Fruit fly (Drosophila melanogaster) whole organism, embryonic: ENCODE measurements around the gene CG10801.

Source experiments
- Atf3 ChIP-seq: fragments of 200-800 bp; sonication (Bioruptor generic); optimal IDR thresholded peaks from 3 replicates; lab custom pipeline; 2016; ENCODE audit warnings: missing biosample characterization, missing genetic modification characterization
- B-H1 ChIP-seq: fragments of 200-800 bp; sonication (Bioruptor generic); IDR thresholded peaks from 3 replicates; pipeline ENCODE4 v1.3.6; 2022; ENCODE audit warnings: missing biosample characterization, missing genetic modification characterization
- BEAF-32 ChIP-seq: fragments of 200-800 bp; sonication (Bioruptor generic); optimal IDR thresholded peaks from 3 replicates; lab custom pipeline; 2017; ENCODE audit warnings: missing biosample characterization, missing genetic modification characterization, mild to moderate bottlenecking, moderate library complexity, missing genetic modification reagents
- CG10267 ChIP-seq: fragments of 200-800 bp; sonication (Bioruptor generic); optimal IDR thresholded peaks from 2 replicates; lab custom pipeline; 2018; ENCODE audit warnings: missing biosample characterization, mild to moderate bottlenecking, missing genetic modification characterization, moderate library complexity
- CG10654 ChIP-seq: fragments of 200-800 bp; sonication (Bioruptor generic); optimal IDR thresholded peaks from 2 replicates; lab custom pipeline; 2016; ENCODE audit warnings: missing biosample characterization, missing genetic modification characterization
- CG11093 ChIP-seq: fragments of 200-800 bp; sonication (Bioruptor generic); IDR thresholded peaks from 3 replicates; pipeline ENCODE4 v1.3.6; 2022; ENCODE audit warnings: missing biosample characterization, missing genetic modification characterization
- CG13123 ChIP-seq: fragments of 200-800 bp; sonication (Bioruptor generic); optimal IDR thresholded peaks from 2 replicates; lab custom pipeline; 2016; ENCODE audit warnings: missing biosample characterization, missing genetic modification characterization
- CG14710 ChIP-seq: fragments of 200-800 bp; sonication (Bioruptor generic); optimal IDR thresholded peaks from 3 replicates; lab custom pipeline; 2019; ENCODE audit warnings: missing biosample characterization, mild to moderate bottlenecking, missing genetic modification characterization, moderate library complexity
- CG2116 ChIP-seq: fragments of 200-800 bp; sonication (Bioruptor generic); optimal IDR thresholded peaks from 3 replicates; lab custom pipeline; 2018; ENCODE audit warnings: missing biosample characterization, mild to moderate bottlenecking, missing genetic modification characterization
- CG32767 ChIP-seq: fragments of 200-800 bp; sonication (Bioruptor generic); IDR thresholded peaks from 2 replicates; pipeline ENCODE4 v1.3.6; 2022; ENCODE audit warnings: missing biosample characterization, missing genetic modification characterization
- CG42726 ChIP-seq: fragments of 200-800 bp; sonication (Bioruptor generic); IDR thresholded peaks from 2 replicates; pipeline ENCODE4 v1.3.6; 2022; ENCODE audit warnings: missing biosample characterization, missing genetic modification characterization; ENCODE audit not compliant: partially characterized antibody
- CG5245 ChIP-seq: fragments of 200-800 bp; sonication (Bioruptor generic); optimal IDR thresholded peaks from 3 replicates; lab custom pipeline; 2016; ENCODE audit warnings: missing biosample characterization, missing genetic modification characterization
- CG6175 ChIP-seq: fragments of 200-800 bp; sonication (Bioruptor generic); IDR thresholded peaks from 3 replicates; pipeline ENCODE4 v1.3.6; 2022; ENCODE audit warnings: missing biosample characterization, missing genetic modification characterization
- CG6813 ChIP-seq: fragments of 200-800 bp; sonication (Bioruptor generic); optimal IDR thresholded peaks from 2 replicates; lab custom pipeline; 2017; ENCODE audit warnings: missing biosample characterization, missing genetic modification characterization, mild to moderate bottlenecking, moderate library complexity, missing genetic modification reagents
- CG7786 ChIP-seq: fragments of 200-800 bp; sonication (Bioruptor generic); optimal IDR thresholded peaks from 2 replicates; lab custom pipeline; 2016; ENCODE audit warnings: missing biosample characterization, missing genetic modification characterization
- CG9727 ChIP-seq: fragments of 200-800 bp; sonication (Bioruptor generic); optimal IDR thresholded peaks from 3 replicates; lab custom pipeline; 2017; ENCODE audit warnings: missing biosample characterization, mild to moderate bottlenecking, missing genetic modification characterization
- CkIIα-i1 ChIP-seq: fragments of 200-800 bp; sonication (Bioruptor generic); IDR thresholded peaks from 2 replicates; pipeline ENCODE4 v1.3.6; 2022; ENCODE audit warnings: missing biosample characterization, missing genetic modification characterization
- Dbx ChIP-seq: fragments of 200-800 bp; sonication (Bioruptor generic); IDR thresholded peaks from 3 replicates; pipeline ENCODE4 v1.3.6; 2022; ENCODE audit warnings: missing biosample characterization, missing genetic modification characterization
- Dip2 ChIP-seq: fragments of 200-800 bp; sonication (Bioruptor generic); IDR thresholded peaks from 2 replicates; pipeline ENCODE4 v1.3.6; 2022; ENCODE audit warnings: missing biosample characterization, missing genetic modification characterization
- Dip3 ChIP-seq: fragments of 200-800 bp; sonication (Bioruptor generic); optimal IDR thresholded peaks from 3 replicates; lab custom pipeline; 2016; ENCODE audit warnings: missing biosample characterization, missing genetic modification characterization
- Hr3 ChIP-seq: fragments of 200-800 bp; sonication (Bioruptor generic); optimal IDR thresholded peaks from 3 replicates; lab custom pipeline; 2016; ENCODE audit warnings: missing biosample characterization, missing genetic modification characterization
- MESR4 ChIP-seq: fragments of 200-800 bp; sonication (Bioruptor generic); optimal IDR thresholded peaks from 2 replicates; lab custom pipeline; 2018; ENCODE audit warnings: missing biosample characterization, mild to moderate bottlenecking, missing genetic modification characterization, moderate library complexity
- Oli ChIP-seq: fragments of 200-800 bp; sonication (Bioruptor generic); optimal IDR thresholded peaks from 2 replicates; lab custom pipeline; 2018; ENCODE audit warnings: missing biosample characterization, mild to moderate bottlenecking, missing genetic modification characterization, moderate library complexity
- Opbp ChIP-seq: fragments of 200-800 bp; sonication (Bioruptor generic); IDR thresholded peaks from 3 replicates; pipeline ENCODE4 v1.3.6; 2022; ENCODE audit warnings: missing biosample characterization, missing genetic modification characterization; ENCODE audit not compliant: partially characterized antibody
- Poxn ChIP-seq: fragments of 200-800 bp; sonication (Bioruptor generic); IDR thresholded peaks from 2 replicates; pipeline ENCODE4 v1.3.6; 2022; ENCODE audit warnings: missing biosample characterization, missing genetic modification characterization
- Ptx1 ChIP-seq: fragments of 200-800 bp; sonication (Bioruptor generic); IDR thresholded peaks from 2 replicates; pipeline ENCODE4 v1.3.6; 2022; ENCODE audit warnings: missing biosample characterization, missing genetic modification characterization
- Six4 ChIP-seq: fragments of 200-800 bp; sonication (Bioruptor generic); optimal IDR thresholded peaks from 2 replicates; lab custom pipeline; 2016; ENCODE audit warnings: missing biosample characterization, missing genetic modification characterization
- Spps ChIP-seq: fragments of 200-800 bp; sonication (Bioruptor generic); optimal IDR thresholded peaks from 2 replicates; lab custom pipeline; 2018; ENCODE audit warnings: missing biosample characterization, mild to moderate bottlenecking, missing genetic modification characterization
- ap ChIP-seq: fragments of 200-800 bp; sonication (Bioruptor generic); IDR thresholded peaks from 2 replicates; pipeline ENCODE4 v1.3.6; 2022; ENCODE audit warnings: missing biosample characterization, missing genetic modification characterization
- bigmax ChIP-seq: fragments of 200-800 bp; sonication (Bioruptor generic); optimal IDR thresholded peaks from 2 replicates; lab custom pipeline; 2018; ENCODE audit warnings: missing biosample characterization, mild to moderate bottlenecking, missing genetic modification characterization
- bowl ChIP-seq: fragments of 200-800 bp; sonication (Bioruptor generic); IDR thresholded peaks from 2 replicates; pipeline ENCODE4 v1.3.6; 2022; ENCODE audit warnings: missing biosample characterization, missing genetic modification characterization
- btn ChIP-seq: fragments of 200-800 bp; sonication (Bioruptor generic); optimal IDR thresholded peaks from 2 replicates; lab custom pipeline; 2016; ENCODE audit warnings: missing biosample characterization, missing genetic modification characterization
- chm ChIP-seq: fragments of 200-800 bp; sonication (Bioruptor generic); IDR thresholded peaks from 2 replicates; pipeline ENCODE4 v1.3.6; 2022; ENCODE audit warnings: missing biosample characterization, missing genetic modification characterization
- chn ChIP-seq: fragments of 200-800 bp; sonication (Bioruptor generic); optimal IDR thresholded peaks from 2 replicates; lab custom pipeline; 2016; ENCODE audit warnings: missing biosample characterization, missing genetic modification characterization
- dmrt11E ChIP-seq: fragments of 200-800 bp; sonication (Bioruptor generic); optimal IDR thresholded peaks from 3 replicates; lab custom pipeline; 2018; ENCODE audit warnings: missing biosample characterization, mild to moderate bottlenecking, missing genetic modification characterization, moderate library complexity
- emc ChIP-seq: fragments of 200-800 bp; sonication (Bioruptor generic); optimal IDR thresholded peaks from 2 replicates; lab custom pipeline; 2016; ENCODE audit warnings: missing biosample characterization, missing genetic modification characterization
- fu2 ChIP-seq: fragments of 200-800 bp; sonication (Bioruptor generic); optimal IDR thresholded peaks from 2 replicates; lab custom pipeline; 2016; ENCODE audit warnings: missing biosample characterization, missing genetic modification characterization
- gsb ChIP-seq: fragments of 200-800 bp; sonication (Bioruptor generic); IDR thresholded peaks from 2 replicates; pipeline ENCODE4 v1.3.6; 2022; ENCODE audit warnings: missing biosample characterization, missing genetic modification characterization
- nmo ChIP-seq: fragments of 200-800 bp; sonication (Bioruptor generic); optimal IDR thresholded peaks from 2 replicates; lab custom pipeline; 2018; ENCODE audit warnings: missing biosample characterization, mild to moderate bottlenecking, missing genetic modification characterization, moderate library complexity
- nom ChIP-seq: fragments of 200-800 bp; sonication (Bioruptor generic); optimal IDR thresholded peaks from 2 replicates; lab custom pipeline; 2017; ENCODE audit warnings: missing biosample characterization, missing genetic modification characterization, mild to moderate bottlenecking, moderate library complexity, missing genetic modification reagents
- odd ChIP-seq: fragments of 200-800 bp; sonication (Bioruptor generic); optimal IDR thresholded peaks from 2 replicates; lab custom pipeline; 2017; ENCODE audit warnings: missing biosample characterization, mild to moderate bottlenecking, missing genetic modification characterization
- p53 ChIP-seq: fragments of 200-800 bp; sonication (Bioruptor generic); optimal IDR thresholded peaks from 2 replicates; lab custom pipeline; 2016; ENCODE audit warnings: missing biosample characterization, missing genetic modification characterization
- pita ChIP-seq: fragments of 200-800 bp; sonication (Bioruptor generic); optimal IDR thresholded peaks from 2 replicates; lab custom pipeline; 2017; ENCODE audit warnings: missing biosample characterization, mild to moderate bottlenecking, missing genetic modification characterization
- sisA ChIP-seq: fragments of 200-800 bp; sonication (Bioruptor generic); IDR thresholded peaks from 2 replicates; pipeline ENCODE4 v1.3.6; 2022; ENCODE audit warnings: missing biosample characterization, missing genetic modification characterization
- slbo ChIP-seq: fragments of 200-800 bp; sonication (Bioruptor generic); IDR thresholded peaks from 2 replicates; pipeline ENCODE4 v1.3.6; 2022; ENCODE audit warnings: missing biosample characterization, missing genetic modification characterization
- stwl ChIP-seq: fragments of 200-800 bp; sonication (Bioruptor generic); optimal IDR thresholded peaks from 3 replicates; lab custom pipeline; 2018; ENCODE audit warnings: missing biosample characterization, mild to moderate bottlenecking, missing genetic modification characterization, moderate library complexity
- wor ChIP-seq: fragments of 200-800 bp; sonication (Bioruptor generic); IDR thresholded peaks from 2 replicates; pipeline ENCODE4 v1.3.6; 2022; ENCODE audit warnings: missing biosample characterization, missing genetic modification characterization
- z ChIP-seq: fragments of 200-800 bp; sonication (Bioruptor generic); IDR thresholded peaks from 3 replicates; pipeline ENCODE4 v1.3.6; 2022; ENCODE audit warnings: missing biosample characterization, missing genetic modification characterization
- zen2 ChIP-seq: fragments of 200-800 bp; sonication (Bioruptor generic); IDR thresholded peaks from 3 replicates; pipeline ENCODE4 v1.3.6; 2022; ENCODE audit warnings: missing biosample characterization, missing genetic modification characterization; ENCODE audit not compliant: partially characterized antibody

The CG10801 gene

dm6 chrX:3474476-3475439 lies 14.4 kb downstream of the CG10801 start, which contains the start of gene CG12206 (continued):
- TF ChIP-seq odd (GFP tag; lab: Kevin White, UChicago) (no peak), Atf3 (GFP tag; lab: Kevin White, UChicago) (no peak), CG10654 (GFP tag; lab: Kevin White, UChicago) (no peak), slbo (GFP tag; lab: Robert Waterston, UW) (peak; percentile 73), sisA (GFP tag; lab: Robert Waterston, UW) (peak; percentile 53), nmo (GFP tag; lab: Kevin White, UChicago) (peak; percentile 74), bowl (GFP tag; lab: Robert Waterston, UW) (no peak), CG14710 (peak; percentile 41), CG9727 (GFP tag; lab: Kevin White, UChicago) (peak; percentile 64), CG2116 (GFP tag; lab: Kevin White, UChicago) (no peak), dmrt11E (peak; percentile 28), CG11093 (GFP tag; lab: Robert Waterston, UW) (no peak), Opbp (GFP tag; lab: Robert Waterston, UW) (no peak), Hr3 (GFP tag; lab: Kevin White, UChicago) (peak; percentile 38), nom (GFP tag; lab: Kevin White, UChicago) (peak; percentile 95), Ptx1 (GFP tag; lab: Robert Waterston, UW) (peak; percentile 74), stwl (no peak), MESR4 (GFP tag; lab: Kevin White, UChicago) (no peak), Dbx (GFP tag; lab: Robert Waterston, UW) (peak; percentile 47; the same call in 1 of the 3 replicates), BEAF-32 (GFP tag; lab: Kevin White, UChicago) (no peak), pita (GFP tag; lab: Kevin White, UChicago) (no peak), gsb (GFP tag; lab: Robert Waterston, UW) (no peak; the same call in 1 of the 2 replicates), Dip3 (no peak), chn (no peak), CG6175 (peak; percentile 93), chm (GFP tag; lab: Robert Waterston, UW) (no peak), Oli (tag; lab: Kevin White, UChicago) (peak; percentile 57), CG10267 (tag; lab: Kevin White, UChicago) (peak; percentile 42), Poxn (no peak), CG7786 (GFP tag; lab: Kevin White, UChicago) (no peak), p53 (GFP tag; lab: Kevin White, UChicago) (no peak), CG32767 (GFP tag; lab: Robert Waterston, UW) (peak; percentile 53; the same call in 1 of the 2 replicates), ap (no peak), zen2 (GFP tag; lab: Robert Waterston, UW) (no peak), bigmax (GFP tag; lab: Kevin White, UChicago) (no peak), fu2 (GFP tag; lab: Kevin White, UChicago) (no peak), CG5245 (no peak), CG13123 (GFP tag; lab: Kevin White, UChicago) (no peak), emc (GFP tag; lab: Kevin White, UChicago) (no peak), CG42726 (GFP tag; lab: Robert Waterston, UW) (no peak), B-H1 (GFP tag; lab: Robert Waterston, UW) (peak; percentile 52; the same call in 2 of the 3 replicates), CG6813 (GFP tag; lab: Kevin White, UChicago) (no peak), z (GFP tag; lab: Robert Waterston, UW) (no peak), Dip2 (GFP tag; lab: Robert Waterston, UW) (no peak), btn (GFP tag; lab: Kevin White, UChicago) (no peak), wor (GFP tag; lab: Robert Waterston, UW) (peak; percentile 27), Six4 (GFP tag; lab: Kevin White, UChicago) (peak; percentile 3), Spps (no peak), CkIIα-i1 (GFP tag; lab: Robert Waterston, UW) (no peak)
